Fruit fly (Drosophila melanogaster) whole organism, embryonic: ENCODE data around the gene axo.

Experiments used
- Aef1 ChIP-seq: fragments of 200-800 bp; sonication (Bioruptor generic); IDR thresholded peaks from 3 replicates; pipeline ENCODE4 v1.3.6; 2022; ENCODE audit warnings: missing biosample characterization, missing genetic modification characterization
- Asciz ChIP-seq: fragments of 200-800 bp; sonication (Bioruptor generic); optimal IDR thresholded peaks from 2 replicates; lab custom pipeline; 2017; ENCODE audit warnings: missing biosample characterization, mild to moderate bottlenecking, missing genetic modification characterization, missing genetic modification reagents
- Atf3 ChIP-seq: fragments of 200-800 bp; sonication (Bioruptor generic); optimal IDR thresholded peaks from 3 replicates; lab custom pipeline; 2016; ENCODE audit warnings: missing biosample characterization, missing genetic modification characterization
- BEAF-32 ChIP-seq: fragments of 200-800 bp; sonication (Bioruptor generic); optimal IDR thresholded peaks from 3 replicates; lab custom pipeline; 2017; ENCODE audit warnings: missing biosample characterization, missing genetic modification characterization, mild to moderate bottlenecking, moderate library complexity, missing genetic modification reagents
- CG10147 ChIP-seq: fragments of 200-800 bp; sonication (Bioruptor generic); optimal IDR thresholded peaks from 2 replicates; lab custom pipeline; 2019; ENCODE audit warnings: missing biosample characterization, mild to moderate bottlenecking, missing genetic modification characterization, moderate library complexity
- CG10209 ChIP-seq: fragments of 200-800 bp; sonication (Bioruptor generic); optimal IDR thresholded peaks from 3 replicates; lab custom pipeline; 2017; ENCODE audit warnings: missing biosample characterization, mild to moderate bottlenecking, missing genetic modification characterization, missing genetic modification reagents
- CG10979 ChIP-seq: fragments of 200-800 bp; sonication (Bioruptor generic); optimal IDR thresholded peaks from 2 replicates; lab custom pipeline; 2018; ENCODE audit warnings: missing biosample characterization, mild to moderate bottlenecking, missing genetic modification characterization, moderate library complexity
- CG11398 ChIP-seq: fragments of 200-800 bp; sonication (Bioruptor generic); optimal IDR thresholded peaks from 2 replicates; lab custom pipeline; 2016; ENCODE audit warnings: missing biosample characterization, missing genetic modification characterization
- CG12104 ChIP-seq: fragments of 200-800 bp; sonication (Bioruptor generic); optimal IDR thresholded peaks from 3 replicates; lab custom pipeline; 2016; ENCODE audit warnings: missing biosample characterization, missing genetic modification characterization
- CG12744 ChIP-seq: fragments of 200-800 bp; sonication (Bioruptor generic); optimal IDR thresholded peaks from 2 replicates; lab custom pipeline; 2016; ENCODE audit warnings: missing biosample characterization, missing genetic modification characterization
- CG12942 ChIP-seq: fragments of 200-800 bp; sonication (Bioruptor generic); optimal IDR thresholded peaks from 3 replicates; lab custom pipeline; 2016; ENCODE audit warnings: missing biosample characterization, missing genetic modification characterization
- CG1529 ChIP-seq: fragments of 200-800 bp; sonication (Bioruptor generic); optimal IDR thresholded peaks from 3 replicates; lab custom pipeline; 2018; ENCODE audit warnings: missing biosample characterization, missing genetic modification characterization
- CG15601 ChIP-seq: fragments of 200-800 bp; sonication (Bioruptor generic); optimal IDR thresholded peaks from 3 replicates; lab custom pipeline; 2019; ENCODE audit warnings: missing biosample characterization, mild to moderate bottlenecking, missing genetic modification characterization, moderate library complexity
- CG17385 ChIP-seq: fragments of 200-800 bp; sonication (Bioruptor generic); optimal IDR thresholded peaks from 3 replicates; lab custom pipeline; 2018; ENCODE audit warnings: missing biosample characterization, mild to moderate bottlenecking, missing genetic modification characterization
- CG18262 ChIP-seq: fragments of 200-800 bp; optimal IDR thresholded peaks from 3 replicates; lab custom pipeline; 2019; ENCODE audit warnings: missing biosample characterization, mild to moderate bottlenecking, missing genetic modification characterization, moderate library complexity
- CG1832 ChIP-seq: fragments of 200-800 bp; sonication (Bioruptor generic); optimal IDR thresholded peaks from 2 replicates; lab custom pipeline; 2017; ENCODE audit warnings: missing biosample characterization, mild to moderate bottlenecking, missing genetic modification characterization, inconsistent platforms
- CG2875 ChIP-seq: fragments of 200-800 bp; sonication (Bioruptor generic); optimal IDR thresholded peaks from 2 replicates; lab custom pipeline; 2017; ENCODE audit warnings: missing biosample characterization, mild to moderate bottlenecking, missing genetic modification characterization, missing genetic modification reagents
- CG3163 ChIP-seq: fragments of 200-800 bp; sonication (Bioruptor generic); optimal IDR thresholded peaks from 3 replicates; lab custom pipeline; 2016; ENCODE audit warnings: missing biosample characterization, missing genetic modification characterization
- CG32767 ChIP-seq: fragments of 200-800 bp; sonication (Bioruptor generic); IDR thresholded peaks from 2 replicates; pipeline ENCODE4 v1.3.6; 2022; ENCODE audit warnings: missing biosample characterization, missing genetic modification characterization
- CG3281 ChIP-seq: fragments of 200-800 bp; sonication (Bioruptor generic); optimal IDR thresholded peaks from 3 replicates; lab custom pipeline; 2017; ENCODE audit warnings: missing biosample characterization, mild to moderate bottlenecking, missing genetic modification characterization
- CG33213 ChIP-seq: fragments of 200-800 bp; sonication (Bioruptor generic); optimal IDR thresholded peaks from 3 replicates; lab custom pipeline; 2016; ENCODE audit warnings: missing biosample characterization, missing genetic modification characterization
- CG34422 ChIP-seq: fragments of 200-800 bp; sonication (Bioruptor generic); IDR thresholded peaks from 3 replicates; pipeline ENCODE4 v1.3.6; 2022; ENCODE audit warnings: missing biosample characterization, missing genetic modification characterization
- CG42726 ChIP-seq: fragments of 200-800 bp; sonication (Bioruptor generic); IDR thresholded peaks from 2 replicates; pipeline ENCODE4 v1.3.6; 2022; ENCODE audit warnings: missing biosample characterization, missing genetic modification characterization; ENCODE audit not compliant: partially characterized antibody
- CG5245 ChIP-seq: fragments of 200-800 bp; sonication (Bioruptor generic); optimal IDR thresholded peaks from 3 replicates; lab custom pipeline; 2016; ENCODE audit warnings: missing biosample characterization, missing genetic modification characterization
- CG6854 ChIP-seq: fragments of 200-800 bp; sonication (Bioruptor generic); optimal IDR thresholded peaks from 3 replicates; lab custom pipeline; 2017; ENCODE audit warnings: missing biosample characterization, mild to moderate bottlenecking, missing genetic modification characterization
- CrebB ChIP-seq: fragments of 200-800 bp; sonication (Bioruptor generic); optimal IDR thresholded peaks from 3 replicates; lab custom pipeline; 2018; ENCODE audit warnings: missing biosample characterization, mild to moderate bottlenecking, missing genetic modification characterization
- D ChIP-seq, 2 experiments: fragments of 200-800 bp in 1 of 2; fragments of >200 bp in 1 of 2; sonication (Bioruptor generic) in 1 of 2; optimal IDR thresholded peaks; 2 replicates in 1 of 2; 3 replicates in 1 of 2; lab custom pipeline; 2017; ENCODE audit warnings: mild to moderate bottlenecking in 1 of 2, missing biosample characterization in 1 of 2, missing genetic modification characterization in 1 of 2, missing genetic modification reagents in 1 of 2
- Hr3 ChIP-seq: fragments of 200-800 bp; sonication (Bioruptor generic); optimal IDR thresholded peaks from 3 replicates; lab custom pipeline; 2016; ENCODE audit warnings: missing biosample characterization, missing genetic modification characterization
- Jarid2 ChIP-seq: fragments of 200-800 bp; sonication (Bioruptor generic); optimal IDR thresholded peaks from 3 replicates; lab custom pipeline; 2017; ENCODE audit warnings: mild to moderate bottlenecking, missing biosample characterization, missing genetic modification reagents, missing genetic modification characterization
- Kr ChIP-seq: fragments of 200-800 bp; sonication (Bioruptor generic); optimal IDR thresholded peaks from 2 replicates; lab custom pipeline; 2017; ENCODE audit warnings: missing biosample characterization, mild to moderate bottlenecking, missing genetic modification characterization
- Lhr ChIP-seq: fragments of 200-800 bp; sonication (Bioruptor generic); optimal IDR thresholded peaks from 3 replicates; lab custom pipeline; 2017; ENCODE audit warnings: mild to moderate bottlenecking, missing biosample characterization, missing genetic modification reagents, missing genetic modification characterization
- Nf-YC ChIP-seq: fragments of 200-800 bp; optimal IDR thresholded peaks from 3 replicates; lab custom pipeline; 2019; ENCODE audit warnings: missing biosample characterization, mild to moderate bottlenecking, missing genetic modification characterization, moderate library complexity
- NfI ChIP-seq: fragments of 200-800 bp; sonication (Bioruptor generic); optimal IDR thresholded peaks from 3 replicates; lab custom pipeline; 2018; ENCODE audit warnings: missing biosample characterization, mild to moderate bottlenecking, missing genetic modification characterization, moderate library complexity
- Stat92E ChIP-seq, 3 experiments: fragments of >200 bp in 2 of 3; fragments of 200-800 bp in 1 of 3; sonication (Bioruptor generic) in 1 of 3; optimal IDR thresholded peaks; 2 replicates each; lab custom pipeline; 2017 to 2019; ENCODE audit warnings: missing biosample characterization in 3 of 3, missing genetic modification characterization in 3 of 3, mild to moderate bottlenecking in 1 of 3, moderate library complexity in 1 of 3
- ash1 ChIP-seq: fragments of 200-800 bp; sonication (Bioruptor generic); optimal IDR thresholded peaks from 2 replicates; lab custom pipeline; 2018; ENCODE audit warnings: missing biosample characterization, mild to moderate bottlenecking, missing genetic modification characterization
- cg ChIP-seq: fragments of 200-800 bp; sonication (Bioruptor generic); optimal IDR thresholded peaks from 3 replicates; lab custom pipeline; 2019; ENCODE audit warnings: missing biosample characterization, mild to moderate bottlenecking, missing genetic modification characterization, moderate library complexity
- dmrt11E ChIP-seq: fragments of 200-800 bp; sonication (Bioruptor generic); optimal IDR thresholded peaks from 3 replicates; lab custom pipeline; 2018; ENCODE audit warnings: missing biosample characterization, mild to moderate bottlenecking, missing genetic modification characterization, moderate library complexity
- fd102C ChIP-seq: fragments of 200-800 bp; sonication (Bioruptor generic); optimal IDR thresholded peaks from 2 replicates; lab custom pipeline; 2018; ENCODE audit warnings: missing biosample characterization, mild to moderate bottlenecking, missing genetic modification characterization, moderate library complexity
- gfzf ChIP-seq: fragments of 200-800 bp; sonication (Bioruptor generic); optimal IDR thresholded peaks from 2 replicates; lab custom pipeline; 2016; ENCODE audit warnings: missing biosample characterization, mild to moderate bottlenecking, missing genetic modification characterization, moderate library complexity
- jing ChIP-seq: fragments of 200-800 bp; sonication (Bioruptor generic); optimal IDR thresholded peaks from 2 replicates; lab custom pipeline; 2018; ENCODE audit warnings: missing biosample characterization, mild to moderate bottlenecking, missing genetic modification characterization
- lbe ChIP-seq: fragments of 200-800 bp; sonication (Bioruptor generic); optimal IDR thresholded peaks from 2 replicates; lab custom pipeline; 2016; ENCODE audit warnings: missing biosample characterization, mild to moderate bottlenecking, missing genetic modification characterization
- prd ChIP-seq, 3 experiments: fragments of >200 bp in 2 of 3; fragments of 200-800 bp in 1 of 3; sonication (Bioruptor generic) in 1 of 3; optimal IDR thresholded peaks in 2 of 3; IDR thresholded peaks in 1 of 3; 2 replicates in 2 of 3; 3 replicates in 1 of 3; pipeline versions ENCODE4 v1.3.6 to Lab custom; 2017 to 2022; ENCODE audit warnings: missing biosample characterization in 1 of 3, missing genetic modification characterization in 1 of 3
- psq ChIP-seq: fragments of 200-800 bp; sonication (Bioruptor generic); optimal IDR thresholded peaks from 2 replicates; lab custom pipeline; 2017; ENCODE audit warnings: missing biosample characterization, missing genetic modification characterization
- sna ChIP-seq: fragments of 200-800 bp; sonication (Bioruptor generic); IDR thresholded peaks from 2 replicates; pipeline ENCODE4 v1.3.6; 2022; ENCODE audit warnings: missing biosample characterization, missing genetic modification characterization; ENCODE audit not compliant: partially characterized antibody
- stwl ChIP-seq: fragments of 200-800 bp; sonication (Bioruptor generic); optimal IDR thresholded peaks from 3 replicates; lab custom pipeline; 2018; ENCODE audit warnings: missing biosample characterization, mild to moderate bottlenecking, missing genetic modification characterization, moderate library complexity

axo gene

dm6 chr3L:4625387-4626386 lies 61.4 kb downstream of the axo start, which contains the start of gene Src64B (continued):
- peak; percentile 37 for TF ChIP-seq NfI (GFP tag; lab: Kevin White, UChicago)
- peak; percentile 80 for TF ChIP-seq CG42726
- peak; percentile 84; the same call in 2 of the 3 replicates for TF ChIP-seq CG34422 (GFP tag; lab: Robert Waterston, UW)
- TF ChIP-seq Hr3 (GFP tag; lab: Kevin White, UChicago): no peak
- peak; percentile 85 for TF ChIP-seq CG3163 (GFP tag; lab: Kevin White, UChicago)
- TF ChIP-seq CG32767 (GFP tag; lab: Robert Waterston, UW): peak; percentile 56
- no peak for TF ChIP-seq CG10147 (GFP tag; lab: Kevin White, UChicago)
- TF ChIP-seq CG10209 (GFP tag; lab: Kevin White, UChicago): no peak
- no peak for TF ChIP-seq Kr (GFP tag; lab: Kevin White, UChicago)
- TF ChIP-seq CG11398: peak; percentile 41
- peak in 1 of 3 experiments; percentile 87 for TF ChIP-seq Stat92E (GFP tag; optimal IDR thresholded peaks at IDR 0.05; lab: Kevin White, UChicago)
- peak; percentile 73 for TF ChIP-seq CG17385 (GFP tag; lab: Kevin White, UChicago)
- TF ChIP-seq CG5245: no peak
- peak; percentile 25 for TF ChIP-seq D (optimal IDR thresholded peaks at IDR 0.05; lab: Kevin White, UChicago)
- TF ChIP-seq D (GFP tag; optimal IDR thresholded peaks at IDR 0.05; lab: Kevin White, UChicago): no peak
- no peak for TF ChIP-seq lbe (GFP tag; lab: Kevin White, UChicago)
- TF ChIP-seq prd (optimal IDR thresholded peaks at IDR 0.05; lab: Kevin White, UChicago): no peak
- 0 out of 3 replicates have a peak, but pooled peaks have one; percentile 19 for TF ChIP-seq prd (GFP tag; IDR thresholded peaks at IDR 0.05; lab: Robert Waterston, UW)
- TF ChIP-seq CG6854: no peak
- peak; percentile 22 for TF ChIP-seq CG3281 (GFP tag; lab: Kevin White, UChicago)
- TF ChIP-seq Asciz (GFP tag; lab: Kevin White, UChicago): no peak
- TF ChIP-seq CG10979 (tag; lab: Kevin White, UChicago): peak; percentile 16
- peak; percentile 45 for TF ChIP-seq stwl (tag; lab: Kevin White, UChicago)
- TF ChIP-seq CG1529: no peak
- TF ChIP-seq sna: peak; percentile 40; the same call in 1 of the 2 replicates
- TF ChIP-seq Aef1: no peak
- peak; percentile 51 for TF ChIP-seq Nf-YC
- TF ChIP-seq cg (GFP tag; lab: Kevin White, UChicago): peak; percentile 93
- peak; percentile 20 for TF ChIP-seq CG33213 (GFP tag; lab: Kevin White, UChicago)
- peak; percentile 3 for TF ChIP-seq CG18262 (tag; lab: Kevin White, UChicago)
- no peak for TF ChIP-seq Atf3 (GFP tag; lab: Kevin White, UChicago)
- TF ChIP-seq BEAF-32 (GFP tag; lab: Kevin White, UChicago): peak; percentile 79
- peak; percentile 12 for TF ChIP-seq CG2875 (GFP tag; lab: Kevin White, UChicago)
- TF ChIP-seq CG12104 (GFP tag; lab: Kevin White, UChicago): no peak
- TF ChIP-seq jing (GFP tag; lab: Kevin White, UChicago): no peak
- TF ChIP-seq Lhr (GFP tag; lab: Kevin White, UChicago): peak; percentile 56
- peak; percentile 38 for TF ChIP-seq gfzf (GFP tag; lab: Kevin White, UChicago)
- TF ChIP-seq ash1 (GFP tag; lab: Kevin White, UChicago): peak; percentile 52
- peak; percentile 92 for TF ChIP-seq psq
- peak; percentile 86 for TF ChIP-seq Jarid2 (GFP tag; lab: Kevin White, UChicago)
- no peak for TF ChIP-seq CrebB (tag; lab: Kevin White, UChicago)
- no peak for TF ChIP-seq fd102C (GFP tag; lab: Kevin White, UChicago)
- TF ChIP-seq CG12942 (GFP tag; lab: Kevin White, UChicago): no peak
- no peak for TF ChIP-seq dmrt11E (tag; lab: Kevin White, UChicago)
- TF ChIP-seq CG12744 (GFP tag; lab: Kevin White, UChicago): no peak
- TF ChIP-seq CG15601 (tag; lab: Kevin White, UChicago): peak; percentile 23
- peak; percentile 97 for TF ChIP-seq CG1832
